Fruit fly (Drosophila melanogaster) whole organism, wandering third instar larva: ENCODE results near the gene pum.

Experiments
- Abd-B ChIP-seq: fragments of >200 bp; optimal IDR thresholded peaks from 2 replicates; lab custom pipeline; 2017; ENCODE audit warnings: missing biosample characterization, missing genetic modification characterization
- CG32264 ChIP-seq: fragments of 200-800 bp; sonication (Bioruptor generic); optimal IDR thresholded peaks from 2 replicates; lab custom pipeline; 2016; ENCODE audit warnings: missing biosample characterization, missing genetic modification characterization
- Vsx2 ChIP-seq: fragments of 200-300, 225-300 bp; sonication (Bioruptor generic); optimal IDR thresholded peaks from 2 replicates; lab custom pipeline; 2018; ENCODE audit warnings: missing biosample characterization, missing genetic modification characterization; ENCODE audit not compliant: partially characterized antibody
- br ChIP-seq: fragments of 200-800 bp; sonication (Bioruptor generic); optimal IDR thresholded peaks from 2 replicates; lab custom pipeline; 2016; ENCODE audit warnings: missing biosample characterization, missing genetic modification characterization
- foxo ChIP-seq, 2 experiments: fragments of 200-800 bp; sonication (Bioruptor generic); optimal IDR thresholded peaks; 2 replicates in 1 of 2; 3 replicates in 1 of 2; lab custom pipeline; 2016 to 2017; ENCODE audit warnings: missing biosample characterization in 2 of 2, missing genetic modification characterization in 2 of 2
- lola ChIP-seq: fragments of >200 bp; optimal IDR thresholded peaks from 2 replicates; lab custom pipeline; 2017; ENCODE audit warnings: missing biosample characterization, missing genetic modification characterization
- tai ChIP-seq: sonication (Bioruptor generic); optimal IDR thresholded peaks from 2 replicates; lab custom pipeline; 2016; ENCODE audit warnings: missing biosample characterization, missing genetic modification characterization

- TF ChIP-seq tai (GFP tag; lab: Kevin White, UChicago), result no peak
- TF ChIP-seq Vsx2 (GFP tag; lab: Kevin White, UChicago), result peak; percentile 96
- TF ChIP-seq br, result peak; percentile 84
- TF ChIP-seq CG32264 (GFP tag; lab: Kevin White, UChicago), result peak; percentile 21
- TF ChIP-seq lola (GFP tag; lab: Kevin White, UChicago), result no peak
- TF ChIP-seq Abd-B, result no peak
- peak in 1 of 2 experiments; percentile 94 for TF ChIP-seq foxo (GFP tag; optimal IDR thresholded peaks at IDR 0.05; lab: Kevin White, UChicago)
Measured at dm6 chr3R:9057398-9058058, 180.0 kb downstream of the pum start.
